Worm (Caenorhabditis elegans) whole organism, late embryonic: ENCODE results near the gene cox-6A.
A peak's percentile ranks its signal among the peaks of the same experiment; 100 is the strongest.

ENCODE experiments used
- C08G9.2 ChIP-seq: sonication (generic microtip); optimal IDR thresholded peaks from 2 replicates; lab custom pipeline; 2016; ENCODE audit warnings: mild to moderate bottlenecking, missing genetic modification characterization, moderate library complexity, missing compliant biosample characterization
- C38D4.7 ChIP-seq: fragments of 200-800 bp; sonication (Bioruptor generic); optimal IDR thresholded peaks from 2 replicates; lab custom pipeline; 2018; ENCODE audit warnings: mild to moderate bottlenecking, missing genetic modification characterization, moderate library complexity, missing compliant biosample characterization
- F13H6.1 ChIP-seq: sonication (generic microtip); optimal IDR thresholded peaks from 2 replicates; lab custom pipeline; 2016; ENCODE audit warnings: missing genetic modification characterization, missing compliant biosample characterization
- K02D7.2 ChIP-seq: sonication (generic microtip); optimal IDR thresholded peaks from 2 replicates; lab custom pipeline; 2017; ENCODE audit warnings: mild to moderate bottlenecking, missing genetic modification characterization, missing compliant biosample characterization
- ceh-14 ChIP-seq: sonication (generic microtip); optimal IDR thresholded peaks from 2 replicates; lab custom pipeline; 2016; ENCODE audit warnings: missing genotype, missing genetic modification characterization, missing compliant biosample characterization
- ceh-18 ChIP-seq: sonication (generic microtip); optimal IDR thresholded peaks from 2 replicates; lab custom pipeline; 2016; ENCODE audit warnings: missing genetic modification characterization, missing compliant biosample characterization
- ceh-2 ChIP-seq: sonication (generic microtip); optimal IDR thresholded peaks from 2 replicates; lab custom pipeline; 2016; ENCODE audit warnings: missing genotype, missing genetic modification characterization, missing compliant biosample characterization
- ceh-22 ChIP-seq: sonication (generic microtip); optimal IDR thresholded peaks from 2 replicates; lab custom pipeline; 2017; ENCODE audit warnings: missing biosample characterization, missing genetic modification characterization
- ceh-24 ChIP-seq: sonication (generic microtip); optimal IDR thresholded peaks from 2 replicates; lab custom pipeline; 2016; ENCODE audit warnings: mild to moderate bottlenecking, missing genetic modification characterization, missing compliant biosample characterization
- ceh-34 ChIP-seq: sonication (generic microtip); optimal IDR thresholded peaks from 2 replicates; lab custom pipeline; 2016; ENCODE audit warnings: mild to moderate bottlenecking, missing genetic modification characterization, missing compliant biosample characterization
- ceh-48 ChIP-seq: sonication (generic microtip); optimal IDR thresholded peaks from 2 replicates; lab custom pipeline; 2016; ENCODE audit warnings: missing genetic modification characterization, inconsistent platforms, missing compliant biosample characterization
- ceh-6 ChIP-seq: fragments of 200-800 bp; sonication (Bioruptor generic); optimal IDR thresholded peaks from 2 replicates; lab custom pipeline; 2018; ENCODE audit warnings: mild to moderate bottlenecking, missing genetic modification characterization, missing compliant biosample characterization
- dve-1 ChIP-seq: sonication (generic microtip); optimal IDR thresholded peaks from 2 replicates; lab custom pipeline; 2017; ENCODE audit warnings: antibody characterized with exemption, mild to moderate bottlenecking, missing genetic modification characterization, missing compliant biosample characterization
- eyg-1 ChIP-seq: sonication (generic microtip); optimal IDR thresholded peaks from 2 replicates; lab custom pipeline; 2016; ENCODE audit warnings: missing genotype, missing genetic modification characterization, missing compliant biosample characterization
- fkh-10 ChIP-seq: fragments of 150-350 bp; optimal IDR thresholded peaks from 2 replicates; lab custom pipeline; 2014; ENCODE audit warnings: missing biosample characterization, missing genetic modification reagents, missing genetic modification characterization
- gmeb-2 ChIP-seq: sonication (generic microtip); optimal IDR thresholded peaks from 2 replicates; lab custom pipeline; 2016; ENCODE audit warnings: missing genetic modification characterization, inconsistent platforms, missing compliant biosample characterization
- hlh-13 ChIP-seq: fragments of 200-800 bp; sonication (Bioruptor generic); optimal IDR thresholded peaks from 2 replicates; lab custom pipeline; 2018; ENCODE audit warnings: mild to moderate bottlenecking, missing genetic modification characterization, missing compliant biosample characterization
- hlh-15 ChIP-seq: sonication (generic microtip); optimal IDR thresholded peaks from 2 replicates; lab custom pipeline; 2016; ENCODE audit warnings: missing genetic modification characterization, missing compliant biosample characterization
- hlh-30 ChIP-seq: sonication (generic microtip); optimal IDR thresholded peaks from 2 replicates; lab custom pipeline; 2017; ENCODE audit warnings: antibody characterized with exemption, missing genetic modification characterization, missing compliant biosample characterization; ENCODE audit not compliant: insufficient read depth
- hlh-6 ChIP-seq: sonication (generic microtip); optimal IDR thresholded peaks from 2 replicates; lab custom pipeline; 2016; ENCODE audit warnings: missing genotype, missing genetic modification characterization, missing compliant biosample characterization
- lim-6 ChIP-seq: sonication (generic microtip); optimal IDR thresholded peaks from 2 replicates; lab custom pipeline; 2016; ENCODE audit warnings: missing genetic modification characterization, missing compliant biosample characterization
- mec-3 ChIP-seq: sonication (generic microtip); optimal IDR thresholded peaks from 2 replicates; lab custom pipeline; 2016; ENCODE audit warnings: borderline replicate concordance, missing genetic modification characterization, missing compliant biosample characterization
- odd-2 ChIP-seq: sonication (generic microtip); optimal IDR thresholded peaks from 2 replicates; lab custom pipeline; 2017; ENCODE audit warnings: antibody characterized with exemption, mild to moderate bottlenecking, missing genetic modification characterization, missing compliant biosample characterization
- pag-3 ChIP-seq: sonication (generic microtip); optimal IDR thresholded peaks from 2 replicates; lab custom pipeline; 2016; ENCODE audit warnings: missing compliant biosample characterization, missing genetic modification characterization, borderline replicate concordance
- pat-9 ChIP-seq: fragments of 200-800 bp; sonication (Bioruptor generic); optimal IDR thresholded peaks from 2 replicates; lab custom pipeline; 2018; ENCODE audit warnings: mild to moderate bottlenecking, missing genetic modification characterization, moderate library complexity, missing compliant biosample characterization
- pax-1 ChIP-seq: fragments of 150-350 bp; optimal IDR thresholded peaks from 2 replicates; lab custom pipeline; 2014; ENCODE audit warnings: missing biosample characterization, missing genetic modification characterization
- pha-2 ChIP-seq: sonication (generic microtip); optimal IDR thresholded peaks from 2 replicates; lab custom pipeline; 2017; ENCODE audit warnings: mild to moderate bottlenecking, missing genetic modification characterization, missing compliant biosample characterization
- pha-4 ChIP-seq: fragments of 150-350 bp; optimal IDR thresholded peaks from 2 replicates; lab custom pipeline; 2018; ENCODE audit warnings: missing biosample characterization, missing genetic modification reagents, missing genetic modification characterization
- pqm-1 ChIP-seq: sonication (generic microtip); optimal IDR thresholded peaks from 2 replicates; lab custom pipeline; 2016; ENCODE audit warnings: missing genetic modification characterization, missing compliant biosample characterization
- sdc-2 ChIP-seq: sonication (generic microtip); optimal IDR thresholded peaks from 2 replicates; lab custom pipeline; 2016; ENCODE audit warnings: missing genotype, missing genetic modification characterization, missing compliant biosample characterization
- sox-4 ChIP-seq: sonication (generic microtip); optimal IDR thresholded peaks from 2 replicates; lab custom pipeline; 2017; ENCODE audit warnings: mild to moderate bottlenecking, missing genetic modification characterization, inconsistent platforms, missing compliant biosample characterization
- tbx-7 ChIP-seq: sonication (generic microtip); optimal IDR thresholded peaks from 2 replicates; lab custom pipeline; 2016; ENCODE audit warnings: missing genotype, missing genetic modification characterization, missing compliant biosample characterization
- ttx-3 ChIP-seq: sonication (generic microtip); optimal IDR thresholded peaks from 2 replicates; lab custom pipeline; 2016; ENCODE audit warnings: missing genetic modification reagents, missing genetic modification characterization, missing compliant biosample characterization
- unc-3 ChIP-seq, 2 experiments: fragments of 200-800 bp in 1 of 2; sonication (Bioruptor generic) in 1 of 2; sonication (generic microtip) in 1 of 2; conservative IDR thresholded peaks in 1 of 2; optimal IDR thresholded peaks in 1 of 2; 2 replicates each; pipeline versions ENCODE4 v1.3.6 to Lab custom; 2016 to 2022; ENCODE audit warnings: missing compliant biosample characterization in 2 of 2, missing genetic modification characterization in 2 of 2, missing genetic modification reagents in 1 of 2
- unc-55 ChIP-seq: sonication (generic microtip); optimal IDR thresholded peaks from 2 replicates; lab custom pipeline; 2017; ENCODE audit warnings: missing biosample characterization, missing genetic modification reagents, missing genetic modification characterization
- zip-5 ChIP-seq: sonication (generic microtip); optimal IDR thresholded peaks from 2 replicates; lab custom pipeline; 2016; ENCODE audit warnings: missing genetic modification characterization, missing compliant biosample characterization
- ztf-16 ChIP-seq: sonication (generic microtip); optimal IDR thresholded peaks from 2 replicates; lab custom pipeline; 2017; ENCODE audit warnings: missing genetic modification characterization, missing compliant biosample characterization

Gene cox-6A

ce11 chrIII:5068675-5069233 lies 12.8 kb upstream of the cox-6A start, which contains the start of the genes C45G9.11 and C45G9.2 (continued):
- TF ChIP-seq gmeb-2 (tag; lab: Kevin White, UChicago) (no peak), mec-3 (tag; lab: Kevin White, UChicago) (peak; percentile 68), pax-1 (peak; percentile 21), pha-2 (no peak), pqm-1 (peak; percentile 57), C08G9.2 (tag; lab: Kevin White, UChicago) (peak; percentile 96), sdc-2 (tag; lab: Kevin White, UChicago) (peak; percentile 28), lim-6 (tag; lab: Kevin White, UChicago) (peak; percentile 70), ceh-2 (tag; lab: Kevin White, UChicago) (peak; percentile 91)

- no peak for TF ChIP-seq gmeb-2 (tag; lab: Kevin White, UChicago)
- TF ChIP-seq ceh-22 (tag; lab: Kevin White, UChicago) = no peak
- TF ChIP-seq ttx-3 (tag; lab: Kevin White, UChicago) = no peak
- no peak for TF ChIP-seq F13H6.1 (tag; lab: Kevin White, UChicago)
- no peak for TF ChIP-seq pag-3 (tag; lab: Kevin White, UChicago)
- no peak for TF ChIP-seq K02D7.2 (tag; lab: Kevin White, UChicago)
- TF ChIP-seq eyg-1 (tag; lab: Kevin White, UChicago) = no peak
- no peak for TF ChIP-seq sdc-2 (tag; lab: Kevin White, UChicago)
- TF ChIP-seq lim-6 (tag; lab: Kevin White, UChicago) = no peak
- TF ChIP-seq ceh-24 (tag; lab: Kevin White, UChicago) = no peak
- no peak for TF ChIP-seq odd-2 (tag; lab: Kevin White, UChicago)
- TF ChIP-seq ztf-16 (tag; lab: Kevin White, UChicago) = no peak
- no peak for TF ChIP-seq ceh-6 (GFP tag; lab: Kevin White, UChicago)
- no peak for TF ChIP-seq dve-1 (tag; lab: Kevin White, UChicago)
- no peak for TF ChIP-seq hlh-6 (tag; lab: Kevin White, UChicago)
- TF ChIP-seq pha-4 = no peak
- TF ChIP-seq, all 69 proteins: peak for 0
These were observed 10.0 kb upstream of the cox-6A start, which contains the start of gene C45G9.12 for ce11 chrIII:5071509-5071908. C45G9.12 (minus strand) TSS chrIII:5071609.

ce11 chrIII:5074398-5074797 lies 7.1 kb upstream of the cox-6A start, which contains the start of gene ttbk-6:
ttbk-6 (plus strand) TSS chrIII:5074698.
- TF ChIP-seq fkh-10 (GFP tag; lab: Kevin White, UChicago) = no peak
- TF ChIP-seq C38D4.7 = no peak
- no peak for TF ChIP-seq hlh-13 (GFP tag; lab: Kevin White, UChicago)
- TF ChIP-seq pat-9 (tag; lab: Kevin White, UChicago) = no peak
- TF ChIP-seq ceh-34 (tag; lab: Kevin White, UChicago) = no peak
- TF ChIP-seq unc-3 (GFP tag; conservative IDR thresholded peaks at IDR 0.05; lab: Robert Waterston, UW) = no peak
- no peak for TF ChIP-seq unc-3 (tag; optimal IDR thresholded peaks at IDR 0.05; lab: Kevin White, UChicago)
- no peak for TF ChIP-seq ceh-48
- TF ChIP-seq zip-5 = no peak
- no peak for TF ChIP-seq ceh-18 (tag; lab: Kevin White, UChicago)
- TF ChIP-seq ceh-14 = no peak
- no peak for TF ChIP-seq hlh-30 (tag; lab: Kevin White, UChicago)
- no peak for TF ChIP-seq sox-4
- TF ChIP-seq hlh-15 (tag; lab: Kevin White, UChicago) = no peak
- no peak for TF ChIP-seq ttx-3 (tag; lab: Kevin White, UChicago)
- TF ChIP-seq unc-55 = no peak
- no peak for TF ChIP-seq tbx-7 (tag; lab: Kevin White, UChicago)
- TF ChIP-seq, all 69 proteins: peak for 0
